In genomic region chrII:7001405-7001804, ce11 we compare ENCODE assay signal across 4 worm cellular contexts.
A peak's percentile ranks its signal among the peaks of the same experiment; 100 is the strongest.
TF ChIP-seq lines count a peak whose summit lies in the region.
"Not testable (repeated sequence)": the region's sequence is repeated elsewhere in the genome, so short reads cannot be mapped to it uniquely, and the experiment has no call there.

No protein-coding gene starts in this region.

TF ChIP-seq in whole organism, L2 larva, 48 proteins besides CTCF, POLR2A, EP300 and RAD21:
- TF ChIP-seq sma-9 (GFP tag; optimal IDR thresholded peaks at IDR 0.05; lab: Kevin White, UChicago) (peak; percentile 10), fos-1 (tag; optimal IDR thresholded peaks at IDR 0.05; lab: Kevin White, UChicago) (peak; percentile 8), nhr-129 (tag; optimal IDR thresholded peaks at IDR 0.05; lab: Kevin White, UChicago) (peak; percentile 26)
- not testable (repeated sequence) for TF ChIP-seq sma-9 (tag; optimal IDR thresholded peaks at IDR 0.05; lab: Kevin White, UChicago)
TF ChIP-seq in whole organism, L2 larva: peak in this region for 3; not testable (repeated sequence) for 45.

TF ChIP-seq in whole organism, L4 larva, 104 proteins besides CTCF, POLR2A, EP300 and RAD21 (continues in another document):
- TF ChIP-seq nhr-41 (GFP tag; IDR thresholded peaks at IDR 0.05; lab: Robert Waterston, UW) (peak; percentile 88; the same call in 1 of the 2 replicates), F26F4.8 (GFP tag; conservative IDR thresholded peaks at IDR 0.05; lab: Robert Waterston, UW) (peak; percentile 97), D1046.2 (GFP tag; IDR thresholded peaks at IDR 0.05; lab: Robert Waterston, UW) (peak; percentile 85; the same call in 1 of the 2 replicates), dmd-8 (GFP tag; IDR thresholded peaks at IDR 0.05; lab: Robert Waterston, UW) (peak; percentile 98), mdt-29 (GFP tag; IDR thresholded peaks at IDR 0.05; lab: Robert Waterston, UW) (peak; percentile 61), tra-1 (GFP tag; IDR thresholded peaks at IDR 0.05; lab: Robert Waterston, UW) (peak; percentile 89), egl-43 (GFP tag; IDR thresholded peaks at IDR 0.05; lab: Robert Waterston, UW) (peak; percentile 97), daf-16 (GFP tag; optimal IDR thresholded peaks at IDR 0.05; lab: Kevin White, UChicago) (peak in 1 of 2 experiments; percentile 61), daf-16 (tag; optimal IDR thresholded peaks at IDR 0.05; lab: Kevin White, UChicago) (peak; percentile 24), spr-1 (tag; optimal IDR thresholded peaks at IDR 0.05; lab: Kevin White, UChicago) (peak; percentile 25), lin-29 (GFP tag; IDR thresholded peaks at IDR 0.05; lab: Robert Waterston, UW) (0 out of 2 replicates have a peak, but pooled peaks have one; percentile 45), saeg-2 (GFP tag; IDR thresholded peaks at IDR 0.05; lab: Robert Waterston, UW) (peak; percentile 78; the same call in 1 of the 2 replicates), gei-8 (GFP tag; optimal IDR thresholded peaks at IDR 0.05; lab: Kevin White, UChicago) (peak; percentile 9), mxl-3 (GFP tag; optimal IDR thresholded peaks at IDR 0.05; lab: Kevin White, UChicago) (peak; percentile 22), hmg-1.1 (GFP tag; IDR thresholded peaks at IDR 0.05; lab: Robert Waterston, UW) (peak; percentile 72), nhr-48 (tag; optimal IDR thresholded peaks at IDR 0.05; lab: Kevin White, UChicago) (peak; percentile 10), lin-1 (GFP tag; IDR thresholded peaks at IDR 0.05; lab: Robert Waterston, UW) (peak; percentile 89), php-3 (GFP tag; IDR thresholded peaks at IDR 0.05; lab: Robert Waterston, UW) (peak; percentile 70), set-16 (GFP tag; IDR thresholded peaks at IDR 0.05; lab: Robert Waterston, UW) (peak; percentile 53; the same call in 1 of the 2 replicates), spr-3 (GFP tag; optimal IDR thresholded peaks at IDR 0.05; lab: Kevin White, UChicago) (peak; percentile 67), lim-7 (GFP tag; IDR thresholded peaks at IDR 0.05; lab: Robert Waterston, UW) (peak; percentile 98), hif-1 (tag; optimal IDR thresholded peaks at IDR 0.05; lab: Kevin White, UChicago) (peak in 1 of 2 experiments; percentile 14), hlh-11 (tag; optimal IDR thresholded peaks at IDR 0.05; lab: Kevin White, UChicago) (peak; percentile 30), pha-4 (GFP tag; IDR thresholded peaks at IDR 0.05; lab: Robert Waterston, UW) (peak; percentile 91), Y48G9A.11 (GFP tag; IDR thresholded peaks at IDR 0.05; lab: Robert Waterston, UW) (peak; percentile 89), dmd-9 (GFP tag; IDR thresholded peaks at IDR 0.05; lab: Robert Waterston, UW) (peak; percentile 87)
- TF ChIP-seq pha-4 (tag; optimal IDR thresholded peaks at IDR 0.05; lab: Kevin White, UChicago): not testable (repeated sequence)

TF ChIP-seq in whole organism, late embryonic, 69 proteins besides CTCF, POLR2A, EP300 and RAD21 (continues in another document):
- peak; percentile 72 for TF ChIP-seq ref-2 (tag; optimal IDR thresholded peaks at IDR 0.05; lab: Kevin White, UChicago)
- TF ChIP-seq ahr-1 (tag; optimal IDR thresholded peaks at IDR 0.05; lab: Kevin White, UChicago): peak; percentile 34
- peak; percentile 87 for TF ChIP-seq ceh-19 (GFP tag; optimal IDR thresholded peaks at IDR 0.05; lab: Kevin White, UChicago)
- peak; percentile 30 for TF ChIP-seq elt-4 (tag; optimal IDR thresholded peaks at IDR 0.05; lab: Kevin White, UChicago)
- TF ChIP-seq npax-4 (tag; optimal IDR thresholded peaks at IDR 0.05; lab: Kevin White, UChicago): peak; percentile 26
- TF ChIP-seq mec-3 (tag; optimal IDR thresholded peaks at IDR 0.05; lab: Kevin White, UChicago; ENCODE audit: borderline replicate concordance): peak; percentile 18
- TF ChIP-seq fax-1 (tag; optimal IDR thresholded peaks at IDR 0.05; lab: Kevin White, UChicago): peak; percentile 62
- TF ChIP-seq ceh-2 (tag; optimal IDR thresholded peaks at IDR 0.05; lab: Kevin White, UChicago): peak; percentile 50
- peak; percentile 85 for TF ChIP-seq che-1 (tag; optimal IDR thresholded peaks at IDR 0.05; lab: Kevin White, UChicago)
- TF ChIP-seq sdc-2 (tag; optimal IDR thresholded peaks at IDR 0.05; lab: Kevin White, UChicago): peak; percentile 74
- peak; percentile 62 for TF ChIP-seq syd-9 (tag; optimal IDR thresholded peaks at IDR 0.05; lab: Kevin White, UChicago)
- peak; percentile 87 for TF ChIP-seq ceh-6 (GFP tag; optimal IDR thresholded peaks at IDR 0.05; lab: Kevin White, UChicago)
- TF ChIP-seq ceh-48 (tag; optimal IDR thresholded peaks at IDR 0.05; lab: Kevin White, UChicago): peak; percentile 59
- peak; percentile 21 for TF ChIP-seq ceh-31 (tag; optimal IDR thresholded peaks at IDR 0.05; lab: Kevin White, UChicago)
- TF ChIP-seq unc-3 (GFP tag; conservative IDR thresholded peaks at IDR 0.05; lab: Robert Waterston, UW): peak; percentile 76
- TF ChIP-seq unc-3 (tag; optimal IDR thresholded peaks at IDR 0.05; lab: Kevin White, UChicago): peak; percentile 7
- TF ChIP-seq sox-4 (tag; optimal IDR thresholded peaks at IDR 0.05; lab: Kevin White, UChicago): peak; percentile 72
- TF ChIP-seq T23F11.4 (GFP tag; optimal IDR thresholded peaks at IDR 0.05; lab: Kevin White, UChicago): peak; percentile 72
- TF ChIP-seq hlh-15 (tag; optimal IDR thresholded peaks at IDR 0.05; lab: Kevin White, UChicago): peak; percentile 66
- peak; percentile 22 for TF ChIP-seq K09A11.1 (tag; optimal IDR thresholded peaks at IDR 0.05; lab: Kevin White, UChicago; ENCODE audit: insufficient read depth)
- peak; percentile 77 for TF ChIP-seq nhr-232 (tag; optimal IDR thresholded peaks at IDR 0.05; lab: Kevin White, UChicago)
- TF ChIP-seq ceh-9 (tag; optimal IDR thresholded peaks at IDR 0.05; lab: Kevin White, UChicago): peak; percentile 41
- peak; percentile 37 for TF ChIP-seq zip-5 (tag; optimal IDR thresholded peaks at IDR 0.05; lab: Kevin White, UChicago)
- TF ChIP-seq madf-2 (tag; optimal IDR thresholded peaks at IDR 0.05; lab: Kevin White, UChicago): peak; percentile 78
- peak; percentile 63 for TF ChIP-seq ztf-16 (tag; optimal IDR thresholded peaks at IDR 0.05; lab: Kevin White, UChicago)
- TF ChIP-seq pha-2 (tag; optimal IDR thresholded peaks at IDR 0.05; lab: Kevin White, UChicago): peak; percentile 85
- peak; percentile 72 for TF ChIP-seq hlh-13 (GFP tag; optimal IDR thresholded peaks at IDR 0.05; lab: Kevin White, UChicago)
- peak; percentile 28 for TF ChIP-seq ceh-18 (tag; optimal IDR thresholded peaks at IDR 0.05; lab: Kevin White, UChicago)
- TF ChIP-seq eyg-1 (tag; optimal IDR thresholded peaks at IDR 0.05; lab: Kevin White, UChicago): peak; percentile 68
- peak; percentile 84 for TF ChIP-seq gmeb-2 (tag; optimal IDR thresholded peaks at IDR 0.05; lab: Kevin White, UChicago)

TF ChIP-seq in whole organism, mixed stage, embryonic, 35 proteins besides CTCF, POLR2A, EP300 and RAD21:
- TF ChIP-seq flh-1 (GFP tag; optimal IDR thresholded peaks at IDR 0.05; lab: Kevin White, UChicago): peak; percentile 75
- TF ChIP-seq ceh-43 (GFP tag; optimal IDR thresholded peaks at IDR 0.05; lab: Kevin White, UChicago): peak; percentile 80
- peak; percentile 73 for TF ChIP-seq bed-3 (GFP tag; optimal IDR thresholded peaks at IDR 0.05; lab: Kevin White, UChicago)
- TF ChIP-seq M03D4.4 (tag; optimal IDR thresholded peaks at IDR 0.05; lab: Kevin White, UChicago): peak; percentile 92
- peak; percentile 66 for TF ChIP-seq unc-120 (tag; optimal IDR thresholded peaks at IDR 0.05; lab: Kevin White, UChicago; ENCODE audit: poor library complexity, severe bottlenecking)
- peak; percentile 92 for TF ChIP-seq mls-2 (tag; optimal IDR thresholded peaks at IDR 0.05; lab: Kevin White, UChicago)
- peak; percentile 88 for TF ChIP-seq ham-2 (GFP tag; optimal IDR thresholded peaks at IDR 0.05; lab: Kevin White, UChicago)
- peak; percentile 90 for TF ChIP-seq cnd-1 (tag; optimal IDR thresholded peaks at IDR 0.05; lab: Kevin White, UChicago)
- peak; percentile 83 for TF ChIP-seq sem-2 (GFP tag; optimal IDR thresholded peaks at IDR 0.05; lab: Kevin White, UChicago)
- peak; percentile 90 for TF ChIP-seq sptf-1 (tag; optimal IDR thresholded peaks at IDR 0.05; lab: Kevin White, UChicago)
- peak; percentile 90 for TF ChIP-seq drap-1 (GFP tag; optimal IDR thresholded peaks at IDR 0.05; lab: Kevin White, UChicago)
- TF ChIP-seq ceh-83 (GFP tag; optimal IDR thresholded peaks at IDR 0.05; lab: Kevin White, UChicago): peak; percentile 92
- TF ChIP-seq tbx-8 (GFP tag; optimal IDR thresholded peaks at IDR 0.05; lab: Kevin White, UChicago): peak; percentile 70
- TF ChIP-seq lin-32 (GFP tag; optimal IDR thresholded peaks at IDR 0.05; lab: Kevin White, UChicago): peak; percentile 71
